Worm (Caenorhabditis elegans) whole organism, L4/young adult: ENCODE measurements around the gene zip-7.

Experiments used
- dao-5 ChIP-seq: sonication (generic microtip); optimal IDR thresholded peaks from 2 replicates; lab custom pipeline; 2016; ENCODE audit warnings: missing genotype, missing genetic modification characterization, moderate library complexity, missing compliant biosample characterization
- him-1 ChIP-seq: sonication (generic microtip); optimal IDR thresholded peaks from 2 replicates; lab custom pipeline; 2016; ENCODE audit warnings: missing genotype, missing genetic modification reagents, missing genetic modification characterization, missing compliant biosample characterization

DNA sequence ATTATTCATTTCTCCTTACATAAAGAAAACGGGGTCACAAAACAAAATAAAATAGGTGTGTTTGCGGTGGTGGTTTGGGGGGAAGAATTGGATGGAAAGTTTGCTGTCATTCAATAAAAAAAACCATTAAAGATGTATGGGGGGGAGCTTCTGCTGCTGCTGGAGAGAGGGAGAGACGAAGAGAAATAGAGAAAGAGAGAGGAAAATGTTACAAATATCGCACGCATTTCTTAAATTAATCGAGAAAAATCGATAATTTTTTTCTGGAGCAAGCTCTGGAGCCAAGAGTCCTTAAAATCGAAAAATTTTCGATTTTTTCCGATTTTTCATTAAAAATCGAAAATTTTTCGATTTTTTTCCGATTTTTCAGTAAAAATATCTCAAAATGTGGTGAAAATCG, 22.7 kb downstream of the zip-7 start:
- TF ChIP-seq dao-5 (tag; lab: Kevin White, UChicago) (no peak), him-1 (tag; lab: Kevin White, UChicago) (no peak)
